Worm (Caenorhabditis elegans): ENCODE measurements around the gene ZK285.2.

ce11 chrV:16047508-16047907, 835 bp downstream of the ZK285.2 start, which contains the start of gene str-198:
- TF ChIP-seq nhr-237 (tag; optimal IDR thresholded peaks at IDR 0.05) = no peak
- TF ChIP-seq unc-62 (GFP tag; optimal IDR thresholded peaks at IDR 0.05) = no peak
- no peak for TF ChIP-seq M03D4.4 (tag; optimal IDR thresholded peaks at IDR 0.05)
- TF ChIP-seq unc-120 (tag; optimal IDR thresholded peaks at IDR 0.05; ENCODE audit: poor library complexity, severe bottlenecking) = no peak
- TF ChIP-seq snpc-4 (tag; optimal IDR thresholded peaks at IDR 0.05) = no peak
- TF ChIP-seq mab-5 (tag; optimal IDR thresholded peaks at IDR 0.05) = no peak
- no peak for TF ChIP-seq nhr-28 (tag; optimal IDR thresholded peaks at IDR 0.05)
- TF ChIP-seq ham-2 (GFP tag; optimal IDR thresholded peaks at IDR 0.05) = no peak
- no peak for TF ChIP-seq nhr-76 (tag; optimal IDR thresholded peaks at IDR 0.05)
- TF ChIP-seq ceh-43 (GFP tag; optimal IDR thresholded peaks at IDR 0.05) = no peak
- no peak for TF ChIP-seq flh-1 (GFP tag; optimal IDR thresholded peaks at IDR 0.05)
- no peak for TF ChIP-seq elt-3 (tag; optimal IDR thresholded peaks at IDR 0.05)
- no peak for TF ChIP-seq lsy-2 (tag; optimal IDR thresholded peaks at IDR 0.05)
